Worm (Caenorhabditis elegans) whole organism, L3 larva: ENCODE data around the gene W04G3.11.
A peak's percentile ranks its signal among the peaks of the same experiment; 100 is the strongest.

Experiments used
- ama-1 ChIP-seq: fragments of 150-350 bp; optimal IDR thresholded peaks from 2 replicates; lab custom pipeline; 2018
- ceh-16 ChIP-seq: sonication (generic microtip); optimal IDR thresholded peaks from 2 replicates; lab custom pipeline; 2017; ENCODE audit warnings: missing biosample characterization, missing genetic modification characterization
- ceh-28 ChIP-seq: fragments of 150-350 bp; optimal IDR thresholded peaks from 2 replicates; lab custom pipeline; 2014; ENCODE audit warnings: missing biosample characterization, missing genetic modification reagents, missing genetic modification characterization
- daf-12 ChIP-seq: fragments of 150-350 bp; optimal IDR thresholded peaks from 2 replicates; lab custom pipeline; 2014; ENCODE audit warnings: missing biosample characterization, missing genetic modification reagents, missing genetic modification characterization
- egl-27 ChIP-seq: sonication (generic microtip); optimal IDR thresholded peaks from 4 replicates; lab custom pipeline; 2017; ENCODE audit warnings: missing biosample characterization, missing genetic modification reagents, missing genetic modification characterization
- elt-1 ChIP-seq: fragments of 150-350 bp; optimal IDR thresholded peaks from 2 replicates; lab custom pipeline; 2014; ENCODE audit warnings: missing biosample characterization, missing genetic modification characterization
- elt-3 ChIP-seq, 3 experiments: fragments of 150-350 bp in 1 of 3; sonication (generic microtip) in 2 of 3; optimal IDR thresholded peaks; 2 replicates in 2 of 3; 4 replicates in 1 of 3; lab custom pipeline; 2014 to 2017; ENCODE audit warnings: missing biosample characterization in 3 of 3, missing genetic modification characterization in 3 of 3
- eor-1 ChIP-seq, 2 experiments: fragments of 150-350 bp; optimal IDR thresholded peaks; 2 replicates each; lab custom pipeline; 2014 to 2018; ENCODE audit warnings: missing biosample characterization in 2 of 2, missing genetic modification characterization in 2 of 2
- fkh-10 ChIP-seq: sonication (generic microtip); optimal IDR thresholded peaks from 2 replicates; lab custom pipeline; 2017; ENCODE audit warnings: missing biosample characterization, missing genetic modification reagents, missing genetic modification characterization
- fkh-2 ChIP-seq: fragments of 150-350 bp; optimal IDR thresholded peaks from 2 replicates; lab custom pipeline; 2014; ENCODE audit warnings: missing biosample characterization, missing genetic modification reagents, missing genetic modification characterization
- fos-1 ChIP-seq: fragments of 150-350 bp; optimal IDR thresholded peaks from 2 replicates; lab custom pipeline; 2014; ENCODE audit warnings: missing biosample characterization, missing genetic modification characterization
- jun-1 ChIP-seq: fragments of 150-350 bp; optimal IDR thresholded peaks from 2 replicates; lab custom pipeline; 2014; ENCODE audit warnings: missing biosample characterization, missing genetic modification reagents, missing genetic modification characterization
- lin-15B ChIP-seq: fragments of 150-350 bp; optimal IDR thresholded peaks from 2 replicates; lab custom pipeline; 2014; ENCODE audit warnings: missing biosample characterization, missing genetic modification characterization
- lin-39 ChIP-seq: fragments of 150-350 bp; optimal IDR thresholded peaks from 2 replicates; lab custom pipeline; 2018; ENCODE audit warnings: missing biosample characterization, missing genetic modification reagents, missing genetic modification characterization
- lsy-12 ChIP-seq: sonication (generic microtip); optimal IDR thresholded peaks from 2 replicates; lab custom pipeline; 2016; ENCODE audit warnings: mild to moderate bottlenecking, missing genetic modification characterization, missing compliant biosample characterization
- mml-1 ChIP-seq: fragments of 150-350 bp; sonication (generic microtip); optimal IDR thresholded peaks from 3 replicates; lab custom pipeline; 2014; ENCODE audit warnings: missing biosample characterization, missing genetic modification characterization
- nfya-1 ChIP-seq: sonication (generic microtip); optimal IDR thresholded peaks from 2 replicates; lab custom pipeline; 2017; ENCODE audit warnings: missing genetic modification characterization, mild to moderate bottlenecking, missing compliant biosample characterization, antibody characterized with exemption, moderate library complexity; ENCODE audit not compliant: insufficient read depth
- nhr-23 ChIP-seq: fragments of 150-350 bp; optimal IDR thresholded peaks from 2 replicates; lab custom pipeline; 2014; ENCODE audit warnings: missing biosample characterization, missing genetic modification reagents, missing genetic modification characterization
- nhr-237 ChIP-seq: fragments of 150-350 bp; optimal IDR thresholded peaks from 2 replicates; lab custom pipeline; 2014; ENCODE audit warnings: missing biosample characterization, missing genetic modification characterization
- nhr-25 ChIP-seq: sonication (generic microtip); optimal IDR thresholded peaks from 2 replicates; lab custom pipeline; 2017; ENCODE audit warnings: missing biosample characterization, missing genetic modification characterization
- nhr-43 ChIP-seq: sonication (generic microtip); optimal IDR thresholded peaks from 2 replicates; lab custom pipeline; 2016; ENCODE audit warnings: mild to moderate bottlenecking, missing genetic modification characterization, missing compliant biosample characterization; ENCODE audit not compliant: poor library complexity, severe bottlenecking
- nhr-67 ChIP-seq: fragments of 150-350 bp; optimal IDR thresholded peaks from 2 replicates; lab custom pipeline; 2014; ENCODE audit warnings: missing biosample characterization, missing genetic modification characterization
- nhr-76 ChIP-seq: fragments of 150-350 bp; sonication (generic microtip); optimal IDR thresholded peaks from 5 replicates; lab custom pipeline; 2014; ENCODE audit warnings: missing biosample characterization, missing genetic modification characterization
- nhr-77 ChIP-seq: fragments of 150-350 bp; optimal IDR thresholded peaks from 2 replicates; lab custom pipeline; 2014; ENCODE audit warnings: missing biosample characterization, missing genetic modification characterization
- pqm-1 ChIP-seq: fragments of 150-350 bp; optimal IDR thresholded peaks from 2 replicates; lab custom pipeline; 2017; ENCODE audit warnings: missing biosample characterization, missing genetic modification characterization, inconsistent platforms
- sea-2 ChIP-seq: fragments of 150-350 bp; sonication (generic microtip); optimal IDR thresholded peaks from 4 replicates; lab custom pipeline; 2014; ENCODE audit warnings: missing biosample characterization, missing genetic modification reagents, missing genetic modification characterization
- skn-1 ChIP-seq: fragments of 150-350 bp; optimal IDR thresholded peaks from 2 replicates; lab custom pipeline; 2014; ENCODE audit warnings: missing biosample characterization, missing genetic modification characterization
- unc-39 ChIP-seq: sonication (generic microtip); optimal IDR thresholded peaks from 4 replicates; lab custom pipeline; 2017; ENCODE audit warnings: missing biosample characterization, missing genetic modification characterization
- unc-62 ChIP-seq: fragments of 150-350 bp; sonication (generic microtip); optimal IDR thresholded peaks from 4 replicates; lab custom pipeline; 2014; ENCODE audit warnings: missing biosample characterization, missing genetic modification reagents, missing genetic modification characterization
- ztf-11 ChIP-seq: fragments of 150-350 bp; optimal IDR thresholded peaks from 2 replicates; lab custom pipeline; 2014; ENCODE audit warnings: missing biosample characterization, missing genetic modification characterization

W04G3.11 gene

DNA sequence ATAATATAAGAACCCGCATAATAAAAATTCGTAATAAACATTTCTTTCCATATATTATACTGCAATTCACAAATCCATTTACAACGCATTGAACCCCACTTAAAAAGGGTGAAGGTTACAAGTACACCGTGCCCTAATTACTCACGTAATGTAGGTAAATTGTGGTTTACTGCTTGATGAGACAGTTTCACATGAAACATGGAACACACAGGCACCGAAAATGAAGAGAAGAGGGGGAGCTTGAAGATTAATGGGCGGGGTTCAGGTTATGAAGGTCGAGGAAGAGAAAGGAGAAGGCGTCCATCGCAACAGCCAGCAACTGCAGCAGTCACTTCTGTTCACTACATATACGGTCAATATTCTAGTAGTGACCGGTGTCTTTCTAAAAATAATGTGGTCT is 29.3 kb upstream of the W04G3.11 start, which contains the start of gene lpr-6:
lpr-6 (plus strand) TSS at position 251 of the 400 bp plus-strand sequence.
- no peak for TF ChIP-seq skn-1 (tag; lab: Kevin White, UChicago)
- no peak for TF ChIP-seq lin-39 (tag; lab: Kevin White, UChicago)
- TF ChIP-seq pqm-1 (tag; lab: Kevin White, UChicago) = no peak
- TF ChIP-seq ama-1 (lab: Kevin White, UChicago) = peak; percentile 11
- TF ChIP-seq nhr-25 (tag; lab: Kevin White, UChicago) = peak; percentile 5
- TF ChIP-seq nhr-43 (tag; lab: Kevin White, UChicago) = peak; percentile 86
- TF ChIP-seq nhr-77 (tag; lab: Kevin White, UChicago) = no peak
- no peak for TF ChIP-seq ceh-28 (tag; lab: Kevin White, UChicago)
- no peak for TF ChIP-seq lsy-12 (tag; lab: Kevin White, UChicago)
- peak; percentile 87 for TF ChIP-seq nhr-23 (tag; lab: Kevin White, UChicago)
- no peak for TF ChIP-seq nfya-1 (tag; lab: Kevin White, UChicago)

DNA sequence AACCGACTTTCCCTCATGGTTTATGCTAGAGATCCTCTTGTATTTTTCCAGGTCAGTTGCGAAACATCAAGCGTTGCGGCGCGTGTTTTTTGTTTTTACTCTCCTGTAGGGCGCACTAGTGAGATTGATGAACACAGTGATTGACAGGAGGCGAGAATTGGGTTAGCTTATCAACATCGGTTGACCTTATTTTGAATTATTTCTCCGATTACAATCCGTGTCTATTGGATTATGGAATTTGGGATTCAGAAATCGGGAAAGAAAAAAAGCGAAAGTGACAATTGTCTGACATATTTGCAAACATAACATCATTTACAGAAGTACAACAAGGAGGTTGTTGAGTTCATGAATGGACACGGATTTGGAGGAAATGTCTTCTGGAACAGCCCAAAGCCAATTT is 28.1 kb upstream of the W04G3.11 start:
- TF ChIP-seq nhr-67 (tag; lab: Kevin White, UChicago) (no peak), nhr-23 (tag; lab: Kevin White, UChicago) (peak; percentile 96), nhr-43 (tag; lab: Kevin White, UChicago) (peak; percentile 14), unc-62 (GFP tag; lab: Kevin White, UChicago) (no peak), ama-1 (lab: Kevin White, UChicago) (peak; percentile 65), elt-3 (tag; optimal IDR thresholded peaks at IDR 0.05; lab: Kevin White, UChicago) (peak in 1 of 3 experiments; percentile 26)

DNA sequence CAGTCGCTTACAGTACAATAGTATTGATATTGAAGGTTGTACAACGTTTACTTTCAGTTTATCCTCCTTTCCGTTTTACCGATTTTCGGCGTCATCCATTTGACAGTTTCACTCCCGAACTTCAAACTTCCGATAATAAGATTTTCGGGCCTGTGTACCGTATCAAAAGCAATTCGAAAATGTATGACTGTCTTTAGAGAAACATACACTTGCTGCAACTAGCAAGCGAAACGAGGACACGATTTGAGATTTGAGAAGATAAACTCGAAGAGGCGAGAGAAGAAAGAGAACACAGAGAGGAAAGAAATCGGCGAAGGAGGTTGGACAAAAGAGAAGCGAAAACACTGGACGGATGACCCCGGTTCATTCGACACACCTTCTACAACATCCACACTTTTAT is 27.1 kb upstream of the W04G3.11 start, which contains the start of gene lpr-5:
lpr-5 (plus strand) TSS at position 220 of the 400 bp plus-strand sequence.
- TF ChIP-seq ztf-11 (tag; lab: Kevin White, UChicago) = no peak
- TF ChIP-seq unc-62 (GFP tag; lab: Kevin White, UChicago) = no peak
- TF ChIP-seq lin-39 (tag; lab: Kevin White, UChicago) = no peak
- TF ChIP-seq sea-2 (GFP tag; lab: Kevin White, UChicago) = no peak
- no peak for TF ChIP-seq ama-1 (lab: Kevin White, UChicago)
- TF ChIP-seq mml-1 = no peak
- TF ChIP-seq nhr-67 (tag; lab: Kevin White, UChicago) = no peak
- no peak for TF ChIP-seq ceh-16
- no peak for TF ChIP-seq fkh-2 (tag; lab: Kevin White, UChicago)
- peak; percentile 57 for TF ChIP-seq nhr-25 (tag; lab: Kevin White, UChicago)
- TF ChIP-seq elt-1 (tag; lab: Kevin White, UChicago) = peak; percentile 5
- TF ChIP-seq nhr-43 (tag; lab: Kevin White, UChicago) = peak; percentile 8
- no peak for TF ChIP-seq nhr-77 (tag; lab: Kevin White, UChicago)
- TF ChIP-seq elt-3 (tag; optimal IDR thresholded peaks at IDR 0.05; lab: Kevin White, UChicago) = no peak
- no peak for TF ChIP-seq fkh-10 (GFP tag; lab: Kevin White, UChicago)
- no peak for TF ChIP-seq unc-39
- TF ChIP-seq nhr-23 (tag; lab: Kevin White, UChicago) = peak; percentile 82
- TF ChIP-seq lsy-12 (tag; lab: Kevin White, UChicago) = no peak
- no peak for TF ChIP-seq lin-15B (tag; lab: Kevin White, UChicago)

DNA sequence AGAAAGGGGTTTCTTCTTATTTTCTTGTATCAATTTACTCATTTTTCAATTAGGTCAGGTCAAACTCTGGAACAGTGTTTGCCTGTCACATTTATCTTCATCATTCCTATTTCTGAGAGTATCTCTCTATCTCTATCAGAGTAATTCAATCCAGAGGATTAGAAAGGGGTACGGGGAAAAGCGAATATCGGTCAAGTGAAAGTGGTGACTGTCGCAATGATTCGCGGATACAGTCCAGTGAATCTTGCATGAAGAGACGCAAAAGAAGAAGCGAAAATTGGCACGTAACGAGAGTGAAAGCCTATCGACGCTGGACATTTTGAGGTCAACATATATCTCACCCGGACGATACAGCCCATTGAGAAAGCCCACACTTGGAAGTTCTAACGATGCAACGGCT is 24.2 kb upstream of the W04G3.11 start, which contains the start of gene lpr-4:
lpr-4 (plus strand) TSS at position 328 of the 400 bp plus-strand sequence.
- no peak for TF ChIP-seq daf-12 (tag; lab: Kevin White, UChicago)
- TF ChIP-seq nhr-67 (tag; lab: Kevin White, UChicago) = no peak
- no peak for TF ChIP-seq fos-1 (tag; lab: Kevin White, UChicago)
- TF ChIP-seq nhr-25 (tag; lab: Kevin White, UChicago) = peak; percentile 49
- TF ChIP-seq eor-1 (tag; optimal IDR thresholded peaks at IDR 0.05; lab: Kevin White, UChicago) = no peak
- no peak for TF ChIP-seq skn-1 (tag; lab: Kevin White, UChicago)
- peak; percentile 99 for TF ChIP-seq nhr-23 (tag; lab: Kevin White, UChicago)
- TF ChIP-seq ama-1 (lab: Kevin White, UChicago) = no peak
- TF ChIP-seq unc-62 (GFP tag; lab: Kevin White, UChicago) = peak; percentile 60
- TF ChIP-seq egl-27 = no peak
- no peak for TF ChIP-seq nhr-237 (tag; lab: Kevin White, UChicago)
- TF ChIP-seq nhr-43 (tag; lab: Kevin White, UChicago) = peak; percentile 56

DNA sequence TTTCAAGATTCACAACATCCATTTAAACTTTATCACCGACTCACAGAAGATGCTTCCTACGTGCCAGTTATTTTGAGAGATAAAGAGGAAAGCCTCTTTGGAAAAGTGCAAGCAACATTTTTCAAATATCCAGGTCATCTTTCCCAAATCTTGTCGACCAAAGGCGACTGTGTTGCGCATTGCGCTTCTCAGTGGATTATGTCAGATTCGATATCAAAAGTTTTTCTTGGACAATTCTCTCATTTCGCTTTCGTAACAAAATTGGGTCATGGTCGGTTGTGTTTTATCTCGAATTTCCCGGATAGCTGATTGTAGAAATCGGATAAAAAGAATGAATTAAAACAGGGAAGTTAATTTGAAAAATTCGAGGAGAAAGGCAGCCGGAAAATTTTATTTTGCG is 21.7 kb upstream of the W04G3.11 start:
- TF ChIP-seq elt-1 (tag; lab: Kevin White, UChicago) = no peak
- TF ChIP-seq nfya-1 (tag; lab: Kevin White, UChicago) = no peak
- no peak for TF ChIP-seq jun-1 (tag; lab: Kevin White, UChicago)
- TF ChIP-seq ceh-16 = no peak
- TF ChIP-seq nhr-23 (tag; lab: Kevin White, UChicago) = peak; percentile 93
- TF ChIP-seq nhr-76 (tag; lab: Kevin White, UChicago) = no peak
- no peak for TF ChIP-seq ama-1 (lab: Kevin White, UChicago)
- no peak for TF ChIP-seq fkh-2 (tag; lab: Kevin White, UChicago)
- TF ChIP-seq nhr-25 (tag; lab: Kevin White, UChicago) = no peak
- peak; percentile 27 for TF ChIP-seq nhr-43 (tag; lab: Kevin White, UChicago)
